Worm (Caenorhabditis elegans) whole organism, mixed stage, embryonic: ENCODE measurements around the gene K11G9.5.

Source experiments
- M03D4.4 ChIP-seq: sonication (generic microtip); optimal IDR thresholded peaks from 2 replicates; lab custom pipeline; 2017; ENCODE audit warnings: mild to moderate bottlenecking, missing genetic modification characterization, missing compliant biosample characterization
- blmp-1 ChIP-seq: fragments of 150-350 bp; optimal IDR thresholded peaks from 2 replicates; lab custom pipeline; 2014; ENCODE audit warnings: missing biosample characterization, missing genetic modification characterization
- ceh-39 ChIP-seq: fragments of 150-350 bp; optimal IDR thresholded peaks from 2 replicates; lab custom pipeline; 2014; ENCODE audit warnings: missing biosample characterization, missing genetic modification characterization
- ceh-83 ChIP-seq: fragments of 200-800 bp; sonication (Bioruptor generic); optimal IDR thresholded peaks from 2 replicates; lab custom pipeline; 2018; ENCODE audit warnings: mild to moderate bottlenecking, missing genetic modification characterization, missing compliant biosample characterization
- ces-1 ChIP-seq: fragments of 150-350 bp; optimal IDR thresholded peaks from 2 replicates; lab custom pipeline; 2014; ENCODE audit warnings: missing biosample characterization, missing genetic modification reagents, missing genetic modification characterization
- cnd-1 ChIP-seq: fragments of 200-800 bp; sonication (Bioruptor generic); optimal IDR thresholded peaks from 2 replicates; lab custom pipeline; 2018; ENCODE audit warnings: mild to moderate bottlenecking, missing genetic modification characterization, missing compliant biosample characterization
- drap-1 ChIP-seq: fragments of 200-800 bp; sonication (Bioruptor generic); optimal IDR thresholded peaks from 3 replicates; lab custom pipeline; 2018; ENCODE audit warnings: mild to moderate bottlenecking, missing genetic modification characterization, missing compliant biosample characterization
- elt-1 ChIP-seq: sonication (generic microtip); optimal IDR thresholded peaks from 2 replicates; lab custom pipeline; 2017; ENCODE audit warnings: missing genetic modification characterization, mild to moderate bottlenecking, missing compliant biosample characterization, antibody characterized with exemption, moderate library complexity, borderline replicate concordance; ENCODE audit not compliant: insufficient read depth
- elt-3 ChIP-seq: fragments of 150-350 bp; optimal IDR thresholded peaks from 2 replicates; lab custom pipeline; 2014; ENCODE audit warnings: missing biosample characterization, missing genetic modification characterization
- flh-1 ChIP-seq: fragments of 200-800 bp; sonication (Bioruptor generic); optimal IDR thresholded peaks from 2 replicates; lab custom pipeline; 2018; ENCODE audit warnings: mild to moderate bottlenecking, missing genetic modification characterization, moderate library complexity, missing compliant biosample characterization
- ham-2 ChIP-seq: fragments of 200-800 bp; sonication (Bioruptor generic); optimal IDR thresholded peaks from 2 replicates; lab custom pipeline; 2018; ENCODE audit warnings: mild to moderate bottlenecking, missing genetic modification characterization, missing compliant biosample characterization
- hlh-1 ChIP-seq: fragments of 150-350 bp; optimal IDR thresholded peaks from 2 replicates; lab custom pipeline; 2014; ENCODE audit warnings: missing biosample characterization, missing genetic modification reagents, missing genetic modification characterization
- lin-13 ChIP-seq: fragments of 150-350 bp; optimal IDR thresholded peaks from 2 replicates; lab custom pipeline; 2014; ENCODE audit warnings: missing biosample characterization, missing genetic modification characterization
- lin-32 ChIP-seq: fragments of 200-800 bp; sonication (Bioruptor generic); optimal IDR thresholded peaks from 2 replicates; lab custom pipeline; 2018; ENCODE audit warnings: mild to moderate bottlenecking, missing genetic modification characterization, missing compliant biosample characterization
- lsy-2 ChIP-seq: fragments of 150-350 bp; optimal IDR thresholded peaks from 2 replicates; lab custom pipeline; 2014; ENCODE audit warnings: missing biosample characterization, missing genetic modification characterization
- mab-5 ChIP-seq: fragments of 150-350 bp; optimal IDR thresholded peaks from 2 replicates; lab custom pipeline; 2014; ENCODE audit warnings: missing biosample characterization, missing genetic modification characterization
- mep-1 ChIP-seq: fragments of 150-350 bp; optimal IDR thresholded peaks from 2 replicates; lab custom pipeline; 2017; ENCODE audit warnings: missing biosample characterization, missing genetic modification reagents, missing genetic modification characterization, inconsistent platforms
- mls-2 ChIP-seq: sonication (generic microtip); optimal IDR thresholded peaks from 2 replicates; lab custom pipeline; 2016; ENCODE audit warnings: mild to moderate bottlenecking, missing genetic modification characterization, moderate library complexity, missing compliant biosample characterization
- nhr-12 ChIP-seq: fragments of 150-350 bp; optimal IDR thresholded peaks from 2 replicates; lab custom pipeline; 2014; ENCODE audit warnings: missing biosample characterization, missing genetic modification characterization
- nhr-2 ChIP-seq: fragments of 150-350 bp; optimal IDR thresholded peaks from 2 replicates; lab custom pipeline; 2014; ENCODE audit warnings: missing biosample characterization, missing genetic modification characterization
- nhr-237 ChIP-seq: fragments of 150-350 bp; optimal IDR thresholded peaks from 2 replicates; lab custom pipeline; 2014; ENCODE audit warnings: missing biosample characterization, missing genetic modification characterization
- nhr-28 ChIP-seq: fragments of 150-350 bp; optimal IDR thresholded peaks from 2 replicates; lab custom pipeline; 2014; ENCODE audit warnings: missing biosample characterization, missing genetic modification characterization
- pha-4 ChIP-seq: fragments of 150-350 bp; optimal IDR thresholded peaks from 2 replicates; lab custom pipeline; 2018; ENCODE audit warnings: missing biosample characterization, missing genetic modification reagents, missing genetic modification characterization
- sem-2 ChIP-seq: fragments of 200-800 bp; sonication (Bioruptor generic); optimal IDR thresholded peaks from 2 replicates; lab custom pipeline; 2018; ENCODE audit warnings: mild to moderate bottlenecking, missing genetic modification characterization, missing compliant biosample characterization
- snpc-4 ChIP-seq: fragments of 150-350 bp; optimal IDR thresholded peaks from 2 replicates; lab custom pipeline; 2014; ENCODE audit warnings: missing biosample characterization, missing genetic modification characterization
- sptf-1 ChIP-seq: sonication (generic microtip); optimal IDR thresholded peaks from 2 replicates; lab custom pipeline; 2017; ENCODE audit warnings: mild to moderate bottlenecking, missing genetic modification characterization, moderate library complexity, missing compliant biosample characterization
- tbx-8 ChIP-seq: fragments of 200-800 bp; sonication (Bioruptor generic); optimal IDR thresholded peaks from 2 replicates; lab custom pipeline; 2018; ENCODE audit warnings: mild to moderate bottlenecking, missing genetic modification characterization, moderate library complexity, missing compliant biosample characterization
- unc-120 ChIP-seq: sonication (generic microtip); optimal IDR thresholded peaks from 2 replicates; lab custom pipeline; 2017; ENCODE audit warnings: missing genetic modification characterization, missing compliant biosample characterization; ENCODE audit not compliant: poor library complexity, severe bottlenecking
- unc-39 ChIP-seq: fragments of 150-350 bp; optimal IDR thresholded peaks from 2 replicates; lab custom pipeline; 2014; ENCODE audit warnings: missing biosample characterization, missing genetic modification characterization
- unc-62 ChIP-seq: fragments of 150-350 bp; optimal IDR thresholded peaks from 2 replicates; lab custom pipeline; 2014; ENCODE audit warnings: missing biosample characterization, missing genetic modification reagents, missing genetic modification characterization
- zip-8 ChIP-seq: fragments of 150-350 bp; optimal IDR thresholded peaks from 2 replicates; lab custom pipeline; 2014; ENCODE audit warnings: missing biosample characterization, missing genetic modification characterization
- ztf-11 ChIP-seq: fragments of 150-350 bp; optimal IDR thresholded peaks from 2 replicates; lab custom pipeline; 2014; ENCODE audit warnings: missing biosample characterization, missing genetic modification characterization

Gene K11G9.5

DNA sequence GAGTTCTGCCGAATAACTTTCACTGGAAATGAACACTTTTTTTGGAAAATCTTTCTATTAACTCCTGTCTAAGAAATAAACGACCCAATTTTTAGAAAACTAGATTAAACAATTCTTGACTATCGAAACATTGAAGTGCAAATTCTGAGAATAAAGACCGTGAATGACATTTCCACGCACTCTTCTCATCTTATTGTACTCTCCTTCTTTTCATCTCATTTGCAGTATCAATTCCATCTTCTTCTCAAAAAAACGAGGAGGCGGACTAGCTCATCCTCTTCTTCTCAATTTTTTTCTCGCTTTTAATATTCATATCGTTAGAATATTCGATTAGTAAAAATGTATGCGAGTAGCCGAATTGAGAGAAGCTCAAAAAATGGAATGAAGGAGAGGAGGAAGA, 26.6 kb downstream of the K11G9.5 start:
- TF ChIP-seq tbx-8 (no peak), mep-1 (tag; lab: Kevin White, UChicago) (no peak), zip-8 (tag; lab: Kevin White, UChicago) (no peak), ces-1 (GFP tag; lab: Kevin White, UChicago) (peak; percentile 25), lin-32 (GFP tag; lab: Kevin White, UChicago) (no peak), ceh-83 (GFP tag; lab: Kevin White, UChicago) (no peak), cnd-1 (no peak)
- TF ChIP-seq, all 35 proteins: peak for 1

DNA sequence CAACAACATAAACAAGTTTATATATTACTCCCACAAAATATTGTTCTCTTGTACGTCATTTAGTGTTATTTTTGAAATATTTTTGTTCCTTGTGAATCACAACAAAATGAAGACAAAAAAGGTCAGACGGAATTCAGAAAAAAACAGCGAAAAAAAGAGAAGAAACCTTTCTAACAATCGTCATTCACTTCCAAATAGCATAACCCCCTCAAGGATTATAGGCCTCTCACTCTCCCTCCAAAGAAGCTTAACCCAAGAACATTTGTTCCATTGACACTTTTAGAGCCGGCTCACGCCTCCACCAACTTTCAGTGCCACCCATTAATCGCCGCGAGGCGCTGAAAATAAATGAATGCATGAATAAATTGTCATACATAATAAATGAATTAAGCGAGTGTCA, 28.8 kb downstream of the K11G9.5 start:
- TF ChIP-seq snpc-4 (tag; lab: Kevin White, UChicago) (no peak), flh-1 (GFP tag; lab: Kevin White, UChicago) (no peak), unc-120 (tag; lab: Kevin White, UChicago) (no peak), tbx-8 (no peak), pha-4 (tag; lab: Kevin White, UChicago) (no peak), zip-8 (tag; lab: Kevin White, UChicago) (no peak), unc-39 (tag; lab: Kevin White, UChicago) (no peak), unc-62 (GFP tag; lab: Kevin White, UChicago) (no peak), ces-1 (GFP tag; lab: Kevin White, UChicago) (no peak), nhr-12 (tag; lab: Kevin White, UChicago) (no peak), mls-2 (tag; lab: Kevin White, UChicago) (no peak), M03D4.4 (tag; lab: Kevin White, UChicago) (no peak), drap-1 (GFP tag; lab: Kevin White, UChicago) (no peak), ham-2 (GFP tag; lab: Kevin White, UChicago) (no peak), mep-1 (tag; lab: Kevin White, UChicago) (no peak)
- TF ChIP-seq, all 35 proteins: peak for 0

DNA sequence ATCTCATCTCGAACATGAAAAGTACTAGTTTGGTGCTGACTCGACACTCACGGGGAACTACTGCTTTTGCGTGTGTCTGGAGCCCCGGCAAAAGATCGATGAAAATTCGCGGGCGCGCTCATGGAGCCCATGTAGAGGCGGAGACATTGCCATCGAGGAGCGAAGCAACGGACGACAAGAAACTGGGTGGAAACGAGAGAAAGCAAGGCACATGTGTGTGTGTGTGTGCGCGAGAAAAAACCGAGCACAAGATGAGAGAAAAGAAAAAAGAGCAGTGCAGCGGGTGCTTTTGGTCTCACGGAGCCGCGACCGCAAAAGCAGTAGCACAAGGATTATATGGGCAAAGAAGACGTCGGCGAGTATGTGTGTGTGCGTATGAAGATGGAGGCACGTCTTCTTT, 29.5 kb downstream of the K11G9.5 start:
- TF ChIP-seq ces-1 (GFP tag; lab: Kevin White, UChicago): no peak
- TF ChIP-seq nhr-2 (tag; lab: Kevin White, UChicago): no peak
- TF ChIP-seq ham-2 (GFP tag; lab: Kevin White, UChicago): no peak
- TF ChIP-seq mep-1 (tag; lab: Kevin White, UChicago): peak; percentile 50
- TF ChIP-seq lin-32 (GFP tag; lab: Kevin White, UChicago): no peak
- no peak for TF ChIP-seq ztf-11 (tag; lab: Kevin White, UChicago)
- TF ChIP-seq nhr-28 (tag; lab: Kevin White, UChicago): no peak
- TF ChIP-seq cnd-1: no peak
- TF ChIP-seq sem-2 (GFP tag; lab: Kevin White, UChicago): no peak
- TF ChIP-seq tbx-8: no peak
- no peak for TF ChIP-seq snpc-4 (tag; lab: Kevin White, UChicago)
- no peak for TF ChIP-seq nhr-12 (tag; lab: Kevin White, UChicago)
- TF ChIP-seq sptf-1 (tag; lab: Kevin White, UChicago): peak; percentile 14
- TF ChIP-seq unc-39 (tag; lab: Kevin White, UChicago): no peak
- no peak for TF ChIP-seq drap-1 (GFP tag; lab: Kevin White, UChicago)
- TF ChIP-seq, all 35 proteins: peak for 2

DNA sequence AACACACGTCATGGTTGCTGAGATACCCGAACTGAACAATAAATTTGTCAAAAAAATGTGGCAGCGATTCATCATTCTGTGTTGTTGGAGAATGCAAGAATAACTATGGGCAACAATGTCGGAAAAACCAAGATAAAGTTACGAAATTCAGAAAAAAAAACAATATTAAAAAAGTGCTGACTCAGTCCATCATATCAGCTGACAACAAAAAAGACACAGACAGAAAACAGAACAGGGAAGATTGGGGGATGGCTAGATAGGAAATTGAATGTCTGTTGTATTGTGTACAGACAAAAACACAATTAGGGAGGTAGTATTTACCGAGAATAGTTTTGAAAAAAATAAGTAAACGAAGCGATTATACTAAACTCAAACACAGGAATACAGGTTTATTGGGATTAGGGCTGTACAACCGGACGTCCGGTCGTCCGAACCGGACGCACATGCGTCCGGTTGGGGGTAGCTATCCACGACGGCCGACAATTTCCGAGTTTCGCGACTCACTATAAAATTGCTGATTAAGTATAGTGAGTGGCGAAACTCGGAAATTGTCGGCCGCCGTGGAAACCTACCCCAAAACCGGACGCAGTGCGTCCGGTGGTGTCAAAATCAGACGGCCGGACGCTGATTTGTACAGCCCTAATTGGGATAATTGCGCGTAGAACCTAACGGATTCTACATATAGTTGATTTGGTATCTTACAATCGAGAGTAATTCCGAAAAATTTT, 30.6 kb downstream of the K11G9.5 start:
- TF ChIP-seq drap-1 (GFP tag; lab: Kevin White, UChicago) (no peak), lin-13 (tag; lab: Kevin White, UChicago) (no peak), unc-39 (tag; lab: Kevin White, UChicago) (no peak), zip-8 (tag; lab: Kevin White, UChicago) (no peak), elt-1 (tag; lab: Kevin White, UChicago) (no peak), mab-5 (tag; lab: Kevin White, UChicago) (no peak), flh-1 (GFP tag; lab: Kevin White, UChicago) (no peak), mep-1 (tag; lab: Kevin White, UChicago) (no peak)

DNA sequence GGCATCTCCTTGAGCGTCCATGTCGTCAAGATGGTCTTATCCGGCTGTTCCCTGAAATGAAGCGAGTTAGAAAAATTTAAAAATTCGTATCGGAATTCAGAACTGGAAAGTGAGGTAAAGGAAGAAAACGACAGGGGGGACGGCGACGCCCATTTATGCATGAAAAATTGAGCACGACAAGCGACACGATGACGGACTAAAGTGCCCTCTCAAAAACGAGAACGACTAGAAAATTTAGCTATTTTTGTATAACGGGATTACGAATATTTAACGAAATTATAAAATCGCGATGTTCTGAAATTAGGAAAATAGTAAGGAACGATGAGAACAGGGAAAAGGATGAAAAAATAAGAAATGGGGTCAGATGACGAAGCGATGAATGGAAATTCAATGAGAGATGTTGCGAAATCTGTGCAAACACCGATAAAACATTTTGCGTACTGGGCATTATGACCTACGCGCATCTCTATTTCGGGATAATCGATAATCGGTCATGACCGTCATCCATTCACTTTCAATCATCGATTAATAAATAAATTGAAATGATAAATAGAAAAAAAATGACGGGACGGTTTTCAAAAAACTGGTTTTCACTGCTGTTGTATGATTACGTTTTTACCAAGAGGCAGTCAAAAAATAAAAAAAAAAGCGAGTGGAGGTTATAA, 31.7 kb downstream of the K11G9.5 start, which contains the start of gene snb-1:
snb-1 (minus strand) TSS at position 51 of the 665 bp plus-strand sequence.
- TF ChIP-seq unc-120 (tag; lab: Kevin White, UChicago) (peak; percentile 82), unc-39 (tag; lab: Kevin White, UChicago) (no peak), hlh-1 (tag; lab: Kevin White, UChicago) (no peak), pha-4 (tag; lab: Kevin White, UChicago) (peak; percentile 34), blmp-1 (peak; percentile 11), mep-1 (tag; lab: Kevin White, UChicago) (peak; percentile 7), nhr-237 (tag; lab: Kevin White, UChicago) (peak; percentile 53), lin-13 (tag; lab: Kevin White, UChicago) (no peak), lsy-2 (peak; percentile 56), ceh-39 (peak; percentile 55), ham-2 (GFP tag; lab: Kevin White, UChicago) (no peak), ces-1 (GFP tag; lab: Kevin White, UChicago) (peak; percentile 25), elt-3 (tag; lab: Kevin White, UChicago) (no peak)
